Worm (Caenorhabditis elegans): ENCODE results near the gene Y56A3A.31.

ce11 chrIII:11937911-11938310 lies 36.4 kb upstream of the Y56A3A.31 start:
- TF ChIP-seq elt-2 (tag; optimal IDR thresholded peaks at IDR 0.05), result no peak
- no peak for TF ChIP-seq alr-1 (tag; optimal IDR thresholded peaks at IDR 0.05; ENCODE audit: borderline replicate concordance)
- TF ChIP-seq unc-62 (GFP tag; optimal IDR thresholded peaks at IDR 0.05), result no peak
- no peak for TF ChIP-seq fkh-4 (tag; optimal IDR thresholded peaks at IDR 0.05; ENCODE audit: borderline replicate concordance)
- TF ChIP-seq egl-13 (tag; optimal IDR thresholded peaks at IDR 0.05), result no peak
- no peak for TF ChIP-seq grh-1 (GFP tag; IDR thresholded peaks at IDR 0.05)
- no peak for TF ChIP-seq hpl-2 (GFP tag; optimal IDR thresholded peaks at IDR 0.05)
- no peak for TF ChIP-seq snpc-4 (tag; optimal IDR thresholded peaks at IDR 0.05)
- TF ChIP-seq unc-98 (GFP tag; IDR thresholded peaks at IDR 0.05), result no peak
- no peak for TF ChIP-seq ama-1 (optimal IDR thresholded peaks at IDR 0.05)
- no peak for TF ChIP-seq C04F5.9 (tag; optimal IDR thresholded peaks at IDR 0.05)
- no peak for TF ChIP-seq mdl-1 (tag; optimal IDR thresholded peaks at IDR 0.05)
